Worm (Caenorhabditis elegans) whole organism, young adult: ENCODE results near the gene aptf-3.

Experiments
- B0035.1 ChIP-seq: sonication (generic microtip); optimal IDR thresholded peaks from 2 replicates; lab custom pipeline; 2016; ENCODE audit warnings: missing genetic modification characterization, mild to moderate bottlenecking, missing compliant biosample characterization, missing genotype, missing genetic modification reagents
- B0261.1 ChIP-seq: sonication (generic microtip); optimal IDR thresholded peaks from 2 replicates; lab custom pipeline; 2016; ENCODE audit warnings: mild to moderate bottlenecking, missing genetic modification characterization, moderate library complexity, missing compliant biosample characterization
- C17E4.6 ChIP-seq: fragments of 200-800 bp; sonication (Bioruptor generic); IDR thresholded peaks from 2 replicates; pipeline ENCODE4 v1.3.6; 2022; ENCODE audit warnings: missing genetic modification reagents, missing genetic modification characterization, missing compliant biosample characterization
- D2030.7 ChIP-seq: fragments of 200-800 bp; sonication (Bioruptor generic); IDR thresholded peaks from 2 replicates; pipeline ENCODE4 v1.3.6; 2022; ENCODE audit warnings: missing genetic modification reagents, missing genetic modification characterization, missing compliant biosample characterization
- F10E7.11 ChIP-seq: sonication (generic microtip); optimal IDR thresholded peaks from 2 replicates; lab custom pipeline; 2017; ENCODE audit warnings: mild to moderate bottlenecking, missing genetic modification characterization, moderate library complexity, missing compliant biosample characterization
- F39B2.1 ChIP-seq: fragments of 200-800 bp; sonication (Bioruptor generic); IDR thresholded peaks from 2 replicates; pipeline ENCODE4 v1.3.6; 2022; ENCODE audit warnings: missing genetic modification reagents, missing genetic modification characterization, missing compliant biosample characterization
- F55B11.4 ChIP-seq: sonication (generic microtip); optimal IDR thresholded peaks from 2 replicates; lab custom pipeline; 2016; ENCODE audit warnings: missing compliant biosample characterization, missing genetic modification characterization, borderline replicate concordance; ENCODE audit not compliant: insufficient read depth
- K12H6.12 ChIP-seq: fragments of 200-800 bp; sonication (Bioruptor generic); optimal IDR thresholded peaks from 2 replicates; lab custom pipeline; 2018; ENCODE audit warnings: mild to moderate bottlenecking, missing genetic modification characterization, missing compliant biosample characterization
- Y53F4B.3 ChIP-seq: fragments of 200-800 bp; sonication (Bioruptor generic); IDR thresholded peaks from 2 replicates; pipeline ENCODE4 v1.3.6; 2022; ENCODE audit warnings: missing genetic modification reagents, missing genetic modification characterization, missing compliant biosample characterization
- Y53G8AR.9 ChIP-seq: fragments of 200-800 bp; sonication (Bioruptor generic); conservative IDR thresholded peaks from 2 replicates; pipeline ENCODE4 v1.3.6; 2022; ENCODE audit warnings: missing genetic modification reagents, missing genetic modification characterization, missing compliant biosample characterization
- Y95B8A.8 ChIP-seq: fragments of 200-800 bp; sonication (Bioruptor generic); IDR thresholded peaks from 2 replicates; pipeline ENCODE4 v1.3.6; 2022; ENCODE audit warnings: missing genetic modification reagents, missing genetic modification characterization, missing compliant biosample characterization
- ZK185.1 ChIP-seq: sonication (generic microtip); optimal IDR thresholded peaks from 2 replicates; lab custom pipeline; 2016; ENCODE audit warnings: mild to moderate bottlenecking, missing genetic modification characterization, missing compliant biosample characterization; ENCODE audit not compliant: poor library complexity, severe bottlenecking
- ama-1 ChIP-seq, 3 experiments: fragments of 150-350 bp in 1 of 3; sonication (generic microtip) in 2 of 3; optimal IDR thresholded peaks; 2 replicates each; lab custom pipeline; 2014 to 2018; ENCODE audit warnings: missing biosample characterization in 2 of 3, missing genetic modification characterization in 2 of 3, missing genetic modification reagents in 2 of 3
- aptf-3 ChIP-seq: fragments of 200-800 bp; sonication (Bioruptor generic); IDR thresholded peaks from 2 replicates; pipeline ENCODE4 v1.3.6; 2022; ENCODE audit warnings: missing genetic modification characterization, missing compliant biosample characterization
- atf-7 ChIP-seq: sonication (generic microtip); optimal IDR thresholded peaks from 2 replicates; lab custom pipeline; 2017; ENCODE audit warnings: mild to moderate bottlenecking, missing genetic modification characterization, missing compliant biosample characterization
- attf-5 ChIP-seq: fragments of 200-800 bp; sonication (Bioruptor generic); optimal IDR thresholded peaks from 2 replicates; lab custom pipeline; 2018; ENCODE audit warnings: mild to moderate bottlenecking, missing genetic modification characterization, missing compliant biosample characterization
- bed-1 ChIP-seq: fragments of 200-800 bp; sonication (Bioruptor generic); IDR thresholded peaks from 2 replicates; pipeline ENCODE4 v1.3.6; 2022; ENCODE audit warnings: missing genetic modification reagents, missing genetic modification characterization, missing compliant biosample characterization
- ccch-3 ChIP-seq: fragments of 200-800 bp; sonication (Bioruptor generic); optimal IDR thresholded peaks from 2 replicates; lab custom pipeline; 2018; ENCODE audit warnings: mild to moderate bottlenecking, missing genetic modification characterization, missing compliant biosample characterization
- ceh-40 ChIP-seq: fragments of 200-800 bp; sonication (Bioruptor generic); IDR thresholded peaks from 2 replicates; pipeline ENCODE4 v1.3.6; 2022; ENCODE audit warnings: missing genetic modification characterization, missing compliant biosample characterization
- ceh-79 ChIP-seq: sonication (generic microtip); optimal IDR thresholded peaks from 2 replicates; lab custom pipeline; 2017; ENCODE audit warnings: mild to moderate bottlenecking, missing genetic modification characterization, missing compliant biosample characterization
- die-1 ChIP-seq: sonication (generic microtip); optimal IDR thresholded peaks from 2 replicates; lab custom pipeline; 2016; ENCODE audit warnings: missing genotype, mild to moderate bottlenecking, missing genetic modification characterization, missing compliant biosample characterization
- dox-1 ChIP-seq: fragments of 200-800 bp; sonication (Bioruptor generic); IDR thresholded peaks from 2 replicates; pipeline ENCODE4 v1.3.6; 2022; ENCODE audit warnings: missing genetic modification reagents, missing genetic modification characterization, missing compliant biosample characterization
- egrh-3 ChIP-seq: fragments of 200-800 bp; sonication (Bioruptor generic); IDR thresholded peaks from 2 replicates; pipeline ENCODE4 v1.3.6; 2022; ENCODE audit warnings: missing genetic modification reagents, missing genetic modification characterization, missing compliant biosample characterization
- ekl-4 ChIP-seq: fragments of 200-800 bp; sonication (Bioruptor generic); IDR thresholded peaks from 2 replicates; pipeline ENCODE4 v1.3.6; 2022; ENCODE audit warnings: missing genetic modification reagents, missing genetic modification characterization, missing compliant biosample characterization
- fkh-3 ChIP-seq: sonication (generic microtip); optimal IDR thresholded peaks from 2 replicates; lab custom pipeline; 2016; ENCODE audit warnings: mild to moderate bottlenecking, missing genetic modification characterization, missing compliant biosample characterization
- him-1 ChIP-seq: sonication (generic microtip); optimal IDR thresholded peaks from 2 replicates; lab custom pipeline; 2016; ENCODE audit warnings: missing genotype, missing genetic modification reagents, missing genetic modification characterization, missing compliant biosample characterization
- hlh-12 ChIP-seq: sonication (generic microtip); optimal IDR thresholded peaks from 2 replicates; lab custom pipeline; 2016; ENCODE audit warnings: missing genetic modification characterization, missing compliant biosample characterization
- hsf-1 ChIP-seq: fragments of 200-800 bp; sonication (Bioruptor generic); IDR thresholded peaks from 2 replicates; pipeline ENCODE4 v1.3.6; 2022; ENCODE audit warnings: missing genetic modification reagents, missing genetic modification characterization, missing compliant biosample characterization
- lin-26 ChIP-seq: fragments of 200-800 bp; sonication (Bioruptor generic); IDR thresholded peaks from 2 replicates; pipeline ENCODE4 v1.3.6; 2022; ENCODE audit warnings: missing genetic modification reagents, missing genetic modification characterization, missing compliant biosample characterization
- lin-35 ChIP-seq, 3 experiments: fragments of 150-350 bp in 2 of 3; sonication (generic microtip) in 1 of 3; optimal IDR thresholded peaks; 2 replicates each; lab custom pipeline; 2014 to 2018; ENCODE audit warnings: missing biosample characterization in 3 of 3, missing genetic modification characterization in 3 of 3, missing genetic modification reagents in 3 of 3
- lin-40 ChIP-seq: sonication (generic microtip); optimal IDR thresholded peaks from 2 replicates; lab custom pipeline; 2016; ENCODE audit warnings: missing genetic modification characterization, mild to moderate bottlenecking, missing compliant biosample characterization, missing genotype, missing genetic modification reagents
- lsl-1 ChIP-seq: fragments of 200-800 bp; sonication (Bioruptor generic); optimal IDR thresholded peaks from 2 replicates; lab custom pipeline; 2018; ENCODE audit warnings: mild to moderate bottlenecking, missing genetic modification characterization, moderate library complexity, missing compliant biosample characterization
- mcd-1 ChIP-seq: fragments of 200-800 bp; sonication (Bioruptor generic); IDR thresholded peaks from 2 replicates; pipeline ENCODE4 v1.3.6; 2022; ENCODE audit warnings: missing genetic modification reagents, missing genetic modification characterization, missing compliant biosample characterization
- mes-4 ChIP-seq: sonication (generic microtip); optimal IDR thresholded peaks from 2 replicates; lab custom pipeline; 2016; ENCODE audit warnings: missing genotype, missing genetic modification characterization, missing compliant biosample characterization
- repo-1 ChIP-seq: sonication (generic microtip); optimal IDR thresholded peaks from 2 replicates; lab custom pipeline; 2017; ENCODE audit warnings: mild to moderate bottlenecking, missing genetic modification characterization, missing compliant biosample characterization
- rpc-1 ChIP-seq, 2 experiments: fragments of 150-350 bp in 1 of 2; sonication (generic microtip) in 1 of 2; optimal IDR thresholded peaks; 2 replicates each; lab custom pipeline; 2014 to 2018; ENCODE audit warnings: missing biosample characterization in 1 of 2, missing genetic modification characterization in 1 of 2, missing genetic modification reagents in 1 of 2, missing genotype in 1 of 2
- snpc-1.1 ChIP-seq: sonication (generic microtip); optimal IDR thresholded peaks from 2 replicates; lab custom pipeline; 2017; ENCODE audit warnings: missing genetic modification characterization, mild to moderate bottlenecking, missing compliant biosample characterization, antibody characterized with exemption, moderate library complexity, missing genotype, missing genetic modification reagents; ENCODE audit not compliant: insufficient read depth
- snpc-1.3 ChIP-seq: sonication (generic microtip); optimal IDR thresholded peaks from 2 replicates; lab custom pipeline; 2017; ENCODE audit warnings: missing genetic modification characterization, mild to moderate bottlenecking, missing compliant biosample characterization, antibody characterized with exemption, moderate library complexity, missing genotype, missing genetic modification reagents; ENCODE audit not compliant: insufficient read depth
- somi-1 ChIP-seq: fragments of 200-800 bp; sonication (Bioruptor generic); optimal IDR thresholded peaks from 2 replicates; lab custom pipeline; 2018; ENCODE audit warnings: mild to moderate bottlenecking, missing genetic modification characterization, missing compliant biosample characterization
- tbp1 ChIP-seq: fragments of 200-800 bp; sonication (Bioruptor generic); optimal IDR thresholded peaks from 2 replicates; lab custom pipeline; 2018; ENCODE audit warnings: mild to moderate bottlenecking, missing genetic modification characterization, missing compliant biosample characterization
- tlf-1 ChIP-seq: fragments of 200-800 bp; sonication (Bioruptor generic); optimal IDR thresholded peaks from 2 replicates; lab custom pipeline; 2018; ENCODE audit warnings: mild to moderate bottlenecking, missing genetic modification characterization, missing compliant biosample characterization
- ztf-26 ChIP-seq: sonication (generic microtip); optimal IDR thresholded peaks from 2 replicates; lab custom pipeline; 2017; ENCODE audit warnings: missing genetic modification characterization, missing compliant biosample characterization
- ztf-28 ChIP-seq: fragments of 200-800 bp; sonication (Bioruptor generic); IDR thresholded peaks from 2 replicates; pipeline ENCODE4 v1.3.6; 2022; ENCODE audit warnings: missing genetic modification reagents, missing genetic modification characterization, missing compliant biosample characterization
- ztf-3 ChIP-seq: fragments of 200-800 bp; sonication (Bioruptor generic); optimal IDR thresholded peaks from 2 replicates; lab custom pipeline; 2018; ENCODE audit warnings: mild to moderate bottlenecking, missing genetic modification characterization, missing compliant biosample characterization

The aptf-3 gene

DNA sequence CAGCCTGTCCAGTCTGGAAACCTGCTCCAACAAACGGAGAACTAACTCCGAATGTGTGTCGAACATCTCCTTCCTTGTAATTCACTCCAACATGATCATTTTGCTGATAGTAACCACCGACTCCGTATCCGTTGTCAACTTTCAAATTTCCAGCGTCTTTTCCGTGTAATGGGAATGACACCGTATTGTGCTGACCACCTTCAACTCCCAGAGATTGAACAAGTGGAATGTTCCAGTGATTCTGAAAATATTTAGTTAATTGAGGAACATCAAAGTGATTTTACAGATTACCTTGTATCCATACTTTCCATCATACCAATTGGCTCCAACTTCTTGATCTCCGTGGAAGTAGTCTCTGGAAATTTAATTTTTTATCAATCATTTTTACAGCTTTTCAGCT, 33.9 kb downstream of the aptf-3 start:
- no peak for TF ChIP-seq bed-1 (GFP tag; lab: Robert Waterston, UW)
- no peak for TF ChIP-seq snpc-1.3 (tag; lab: Kevin White, UChicago)
- TF ChIP-seq him-1 (tag; lab: Kevin White, UChicago), result no peak
- no peak for TF ChIP-seq ceh-40 (GFP tag; lab: Robert Waterston, UW)
- TF ChIP-seq tlf-1 (GFP tag; lab: Kevin White, UChicago), result no peak
- no peak for TF ChIP-seq F39B2.1 (GFP tag; lab: Robert Waterston, UW)
- no peak for TF ChIP-seq B0261.1 (tag; lab: Kevin White, UChicago)
- TF ChIP-seq B0035.1, result no peak
- no peak for TF ChIP-seq ekl-4 (GFP tag; lab: Robert Waterston, UW)
- TF ChIP-seq mes-4 (tag; lab: Kevin White, UChicago), result no peak
- TF ChIP-seq mcd-1 (GFP tag; lab: Robert Waterston, UW), result no peak
- no peak for TF ChIP-seq K12H6.12
- TF ChIP-seq hlh-12 (tag; lab: Kevin White, UChicago), result no peak
- no peak for TF ChIP-seq lin-40
- no peak for TF ChIP-seq Y53F4B.3 (GFP tag; lab: Robert Waterston, UW)
- TF ChIP-seq ztf-26, result no peak
- no peak for TF ChIP-seq egrh-3 (GFP tag; lab: Robert Waterston, UW)
- no peak for TF ChIP-seq F10E7.11 (tag; lab: Kevin White, UChicago)
- TF ChIP-seq fkh-3 (tag; lab: Kevin White, UChicago), result no peak
- TF ChIP-seq lin-26 (GFP tag; lab: Robert Waterston, UW), result no peak

ce11 chrII:8630088-8630487, 36.1 kb downstream of the aptf-3 start, which contains the start of gene T22C8.6:
Gene T22C8.6 (minus strand): TSS chrII:8630281.
- TF ChIP-seq aptf-3 (GFP tag; lab: Robert Waterston, UW) (no peak), F10E7.11 (tag; lab: Kevin White, UChicago) (no peak), ZK185.1 (tag; lab: Kevin White, UChicago) (no peak), ceh-79 (tag; lab: Kevin White, UChicago) (no peak), snpc-1.1 (no peak), Y53G8AR.9 (GFP tag; lab: Robert Waterston, UW) (no peak), somi-1 (GFP tag; lab: Kevin White, UChicago) (no peak), snpc-1.3 (tag; lab: Kevin White, UChicago) (no peak), rpc-1 (optimal IDR thresholded peaks at IDR 0.05; lab: Kevin White, UChicago) (no peak), rpc-1 (tag; optimal IDR thresholded peaks at IDR 0.05; lab: Kevin White, UChicago) (no peak), lin-35 (GFP tag; optimal IDR thresholded peaks at IDR 0.05; lab: Kevin White, UChicago) (no peak), mcd-1 (GFP tag; lab: Robert Waterston, UW) (no peak), atf-7 (tag; lab: Kevin White, UChicago) (no peak), lin-40 (no peak), ccch-3 (GFP tag; lab: Kevin White, UChicago) (no peak), F55B11.4 (tag; lab: Kevin White, UChicago) (no peak), dox-1 (GFP tag; lab: Robert Waterston, UW) (no peak), Y95B8A.8 (GFP tag; lab: Robert Waterston, UW) (no peak), tlf-1 (GFP tag; lab: Kevin White, UChicago) (no peak), die-1 (tag; lab: Kevin White, UChicago) (no peak), C17E4.6 (GFP tag; lab: Robert Waterston, UW) (no peak)

DNA sequence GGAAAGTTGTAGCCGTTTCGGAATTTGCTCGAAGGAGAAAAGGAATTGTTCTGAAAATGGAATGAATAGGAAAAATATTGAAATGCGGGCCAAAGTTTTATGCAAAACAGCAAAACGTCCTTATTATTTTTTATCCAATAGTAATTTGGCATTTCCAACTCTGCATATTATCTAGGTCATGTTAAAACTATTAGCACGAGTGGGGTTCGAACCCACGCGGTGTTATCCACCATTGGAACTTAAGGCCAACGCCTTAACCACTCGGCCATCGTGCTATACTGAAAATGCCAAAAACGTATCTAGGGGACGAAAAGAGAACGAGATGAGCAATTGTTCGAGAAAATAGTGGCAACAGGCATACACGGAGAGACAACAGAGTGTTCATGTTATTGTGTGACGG, 37.8 kb downstream of the aptf-3 start:
- TF ChIP-seq egrh-3 (GFP tag; lab: Robert Waterston, UW), result no peak
- TF ChIP-seq D2030.7, result 0 out of 2 replicates have a peak, but pooled peaks have one; percentile 18
- peak; percentile 37 for TF ChIP-seq snpc-1.3 (tag; lab: Kevin White, UChicago)
- TF ChIP-seq repo-1 (tag; lab: Kevin White, UChicago), result no peak
- TF ChIP-seq lin-26 (GFP tag; lab: Robert Waterston, UW), result 0 out of 2 replicates have a peak, but pooled peaks have one; percentile 60
- peak; percentile 82 for TF ChIP-seq tbp1 (GFP tag; lab: Kevin White, UChicago)
- TF ChIP-seq ama-1 (optimal IDR thresholded peaks at IDR 0.05; lab: Kevin White, UChicago), result no peak
- no peak for TF ChIP-seq ama-1 (GFP tag; optimal IDR thresholded peaks at IDR 0.05; lab: Kevin White, UChicago)
- TF ChIP-seq ztf-3, result no peak
- TF ChIP-seq die-1 (tag; lab: Kevin White, UChicago), result peak; percentile 34
- TF ChIP-seq rpc-1 (optimal IDR thresholded peaks at IDR 0.05; lab: Kevin White, UChicago), result peak; percentile 53
- peak; percentile 76 for TF ChIP-seq rpc-1 (tag; optimal IDR thresholded peaks at IDR 0.05; lab: Kevin White, UChicago)
- peak; percentile 13 for TF ChIP-seq lsl-1 (GFP tag; lab: Kevin White, UChicago)
- TF ChIP-seq hsf-1, result peak; percentile 36; the same call in 1 of the 2 replicates
- no peak for TF ChIP-seq attf-5 (GFP tag; lab: Kevin White, UChicago)
- TF ChIP-seq ztf-28, result no peak
- peak; percentile 56 for TF ChIP-seq B0261.1 (tag; lab: Kevin White, UChicago)
